Fruit fly (Drosophila melanogaster): ENCODE data around the gene CG32202.

dm6 chr3L:18686220-18686801 lies 4.3 kb downstream of the CG32202 start, which contains the start of gene Cyp12c1:
- TF ChIP-seq pan (optimal IDR thresholded peaks at IDR 0.05) (no peak), h (GFP tag; optimal IDR thresholded peaks at IDR 0.05) (no peak), psq (GFP tag; optimal IDR thresholded peaks at IDR 0.05) (no peak), dmrt93B (GFP tag; optimal IDR thresholded peaks at IDR 0.05) (no peak), Jra (GFP tag; optimal IDR thresholded peaks at IDR 0.05) (no peak), OdsH (GFP tag; optimal IDR thresholded peaks at IDR 0.05) (no peak), Hr83 (GFP tag; optimal IDR thresholded peaks at IDR 0.05; ENCODE audit: poor library complexity, severe bottlenecking) (no peak), Hr78 (GFP tag; optimal IDR thresholded peaks at IDR 0.05) (no peak), ey (GFP tag; optimal IDR thresholded peaks at IDR 0.05) (no peak), Hnf4 (GFP tag; optimal IDR thresholded peaks at IDR 0.05) (no peak)
